Worm (Caenorhabditis elegans): Measurements from ENCODE around the gene nstp-2.

DNA sequence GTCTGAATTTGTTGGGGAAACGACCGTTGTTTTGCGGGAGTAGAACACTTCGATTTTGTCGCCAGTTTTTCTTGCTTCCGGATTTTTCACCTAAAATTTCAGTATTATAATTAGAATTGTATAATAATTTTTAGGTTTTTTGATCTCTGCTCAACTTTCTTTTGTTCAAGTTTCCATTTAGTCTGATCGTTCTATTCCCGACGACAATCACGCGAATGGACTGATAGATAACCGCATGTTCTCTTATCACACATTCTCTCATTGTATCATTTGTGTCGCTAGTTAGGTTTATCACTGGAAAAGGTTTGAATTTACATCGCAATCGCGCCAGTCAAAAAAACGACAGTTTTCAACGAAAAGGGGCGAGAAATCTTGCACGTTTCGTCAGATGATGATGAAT is 51.1 kb downstream of the nstp-2 start:
- TF ChIP-seq tab-1 (GFP tag; IDR thresholded peaks at IDR 0.05) (no peak), flt-1 (GFP tag; IDR thresholded peaks at IDR 0.05) (no peak), klf-2 (GFP tag; conservative IDR thresholded peaks at IDR 0.05) (no peak), ref-1 (GFP tag; conservative IDR thresholded peaks at IDR 0.05) (no peak), ztf-23 (GFP tag; IDR thresholded peaks at IDR 0.05) (no peak)
